Worm (Caenorhabditis elegans) whole organism, late embryonic: ENCODE results near the gene set-3.
A peak's percentile ranks its signal among the peaks of the same experiment; 100 is the strongest.

Experiments
- C08G9.2 ChIP-seq: sonication (generic microtip); optimal IDR thresholded peaks from 2 replicates; lab custom pipeline; 2016; ENCODE audit warnings: mild to moderate bottlenecking, missing genetic modification characterization, moderate library complexity, missing compliant biosample characterization
- C38D4.7 ChIP-seq: fragments of 200-800 bp; sonication (Bioruptor generic); optimal IDR thresholded peaks from 2 replicates; lab custom pipeline; 2018; ENCODE audit warnings: mild to moderate bottlenecking, missing genetic modification characterization, moderate library complexity, missing compliant biosample characterization
- F13H6.1 ChIP-seq: sonication (generic microtip); optimal IDR thresholded peaks from 2 replicates; lab custom pipeline; 2016; ENCODE audit warnings: missing genetic modification characterization, missing compliant biosample characterization
- K09A11.1 ChIP-seq: sonication (generic microtip); optimal IDR thresholded peaks from 2 replicates; lab custom pipeline; 2017; ENCODE audit warnings: antibody characterized with exemption, mild to moderate bottlenecking, missing genetic modification characterization, missing compliant biosample characterization; ENCODE audit not compliant: insufficient read depth
- T23F11.4 ChIP-seq: fragments of 200-800 bp; sonication (Bioruptor generic); optimal IDR thresholded peaks from 2 replicates; lab custom pipeline; 2018; ENCODE audit warnings: mild to moderate bottlenecking, missing genetic modification characterization, missing compliant biosample characterization
- Y22D7AL.16 ChIP-seq: sonication (generic microtip); optimal IDR thresholded peaks from 2 replicates; lab custom pipeline; 2016; ENCODE audit warnings: missing genetic modification characterization, missing compliant biosample characterization
- ama-1 ChIP-seq: fragments of 150-350 bp; optimal IDR thresholded peaks from 2 replicates; lab custom pipeline; 2014
- ceh-14 ChIP-seq: sonication (generic microtip); optimal IDR thresholded peaks from 2 replicates; lab custom pipeline; 2016; ENCODE audit warnings: missing genotype, missing genetic modification characterization, missing compliant biosample characterization
- ceh-18 ChIP-seq: sonication (generic microtip); optimal IDR thresholded peaks from 2 replicates; lab custom pipeline; 2016; ENCODE audit warnings: missing genetic modification characterization, missing compliant biosample characterization
- ceh-19 ChIP-seq: fragments of 200-800 bp; sonication (Bioruptor generic); optimal IDR thresholded peaks from 2 replicates; lab custom pipeline; 2018; ENCODE audit warnings: mild to moderate bottlenecking, missing genetic modification characterization, missing compliant biosample characterization
- ceh-2 ChIP-seq: sonication (generic microtip); optimal IDR thresholded peaks from 2 replicates; lab custom pipeline; 2016; ENCODE audit warnings: missing genotype, missing genetic modification characterization, missing compliant biosample characterization
- ceh-22 ChIP-seq: sonication (generic microtip); optimal IDR thresholded peaks from 2 replicates; lab custom pipeline; 2017; ENCODE audit warnings: missing biosample characterization, missing genetic modification characterization
- ceh-48 ChIP-seq: sonication (generic microtip); optimal IDR thresholded peaks from 2 replicates; lab custom pipeline; 2016; ENCODE audit warnings: missing genetic modification characterization, inconsistent platforms, missing compliant biosample characterization
- ceh-6 ChIP-seq: fragments of 200-800 bp; sonication (Bioruptor generic); optimal IDR thresholded peaks from 2 replicates; lab custom pipeline; 2018; ENCODE audit warnings: mild to moderate bottlenecking, missing genetic modification characterization, missing compliant biosample characterization
- che-1 ChIP-seq: sonication (generic microtip); optimal IDR thresholded peaks from 2 replicates; lab custom pipeline; 2016; ENCODE audit warnings: mild to moderate bottlenecking, missing genetic modification characterization, missing compliant biosample characterization
- dmd-4 ChIP-seq: sonication (generic microtip); optimal IDR thresholded peaks from 2 replicates; lab custom pipeline; 2016; ENCODE audit warnings: borderline replicate concordance, missing genetic modification characterization, missing compliant biosample characterization
- dve-1 ChIP-seq: sonication (generic microtip); optimal IDR thresholded peaks from 2 replicates; lab custom pipeline; 2017; ENCODE audit warnings: antibody characterized with exemption, mild to moderate bottlenecking, missing genetic modification characterization, missing compliant biosample characterization
- elt-2 ChIP-seq: sonication (generic microtip); optimal IDR thresholded peaks from 2 replicates; lab custom pipeline; 2016; ENCODE audit warnings: missing genetic modification reagents, missing genetic modification characterization, missing compliant biosample characterization
- elt-4 ChIP-seq: sonication (generic microtip); optimal IDR thresholded peaks from 2 replicates; lab custom pipeline; 2016; ENCODE audit warnings: missing genetic modification characterization, missing compliant biosample characterization
- ets-4 ChIP-seq: sonication (generic microtip); optimal IDR thresholded peaks from 2 replicates; lab custom pipeline; 2016; ENCODE audit warnings: missing genetic modification characterization, missing compliant biosample characterization
- eyg-1 ChIP-seq: sonication (generic microtip); optimal IDR thresholded peaks from 2 replicates; lab custom pipeline; 2016; ENCODE audit warnings: missing genotype, missing genetic modification characterization, missing compliant biosample characterization
- fax-1 ChIP-seq: sonication (generic microtip); optimal IDR thresholded peaks from 2 replicates; lab custom pipeline; 2016; ENCODE audit warnings: missing genotype, missing genetic modification characterization, missing compliant biosample characterization
- fkh-10 ChIP-seq: fragments of 150-350 bp; optimal IDR thresholded peaks from 2 replicates; lab custom pipeline; 2014; ENCODE audit warnings: missing biosample characterization, missing genetic modification reagents, missing genetic modification characterization
- fkh-6 ChIP-seq: sonication (generic microtip); optimal IDR thresholded peaks from 2 replicates; lab custom pipeline; 2016; ENCODE audit warnings: missing genetic modification characterization, missing compliant biosample characterization
- gmeb-2 ChIP-seq: sonication (generic microtip); optimal IDR thresholded peaks from 2 replicates; lab custom pipeline; 2016; ENCODE audit warnings: missing genetic modification characterization, inconsistent platforms, missing compliant biosample characterization
- hlh-15 ChIP-seq: sonication (generic microtip); optimal IDR thresholded peaks from 2 replicates; lab custom pipeline; 2016; ENCODE audit warnings: missing genetic modification characterization, missing compliant biosample characterization
- hlh-8 ChIP-seq: sonication (generic microtip); optimal IDR thresholded peaks from 2 replicates; lab custom pipeline; 2016; ENCODE audit warnings: missing genotype, missing genetic modification characterization, missing compliant biosample characterization
- madf-2 ChIP-seq: sonication (generic microtip); optimal IDR thresholded peaks from 2 replicates; lab custom pipeline; 2017; ENCODE audit warnings: missing genetic modification characterization, missing compliant biosample characterization
- mec-3 ChIP-seq: sonication (generic microtip); optimal IDR thresholded peaks from 2 replicates; lab custom pipeline; 2016; ENCODE audit warnings: borderline replicate concordance, missing genetic modification characterization, missing compliant biosample characterization
- nfya-1 ChIP-seq: sonication (generic microtip); optimal IDR thresholded peaks from 2 replicates; lab custom pipeline; 2017; ENCODE audit warnings: missing genetic modification characterization, mild to moderate bottlenecking, missing compliant biosample characterization, antibody characterized with exemption, moderate library complexity
- nhr-11 ChIP-seq: fragments of 150-350 bp; optimal IDR thresholded peaks from 2 replicates; lab custom pipeline; 2014; ENCODE audit warnings: missing biosample characterization, missing genetic modification characterization
- nhr-232 ChIP-seq: sonication (generic microtip); optimal IDR thresholded peaks from 2 replicates; lab custom pipeline; 2016; ENCODE audit warnings: missing genetic modification characterization, missing compliant biosample characterization
- npax-4 ChIP-seq: sonication (generic microtip); optimal IDR thresholded peaks from 2 replicates; lab custom pipeline; 2016; ENCODE audit warnings: missing genetic modification characterization, missing compliant biosample characterization
- pag-3 ChIP-seq: sonication (generic microtip); optimal IDR thresholded peaks from 2 replicates; lab custom pipeline; 2016; ENCODE audit warnings: missing compliant biosample characterization, missing genetic modification characterization, borderline replicate concordance
- pax-1 ChIP-seq: fragments of 150-350 bp; optimal IDR thresholded peaks from 2 replicates; lab custom pipeline; 2014; ENCODE audit warnings: missing biosample characterization, missing genetic modification characterization
- pha-4 ChIP-seq: fragments of 150-350 bp; optimal IDR thresholded peaks from 2 replicates; lab custom pipeline; 2018; ENCODE audit warnings: missing biosample characterization, missing genetic modification reagents, missing genetic modification characterization
- pqm-1 ChIP-seq: sonication (generic microtip); optimal IDR thresholded peaks from 2 replicates; lab custom pipeline; 2016; ENCODE audit warnings: missing genetic modification characterization, missing compliant biosample characterization
- pros-1 ChIP-seq: fragments of 150-350 bp; optimal IDR thresholded peaks from 2 replicates; lab custom pipeline; 2014; ENCODE audit warnings: missing biosample characterization, missing genetic modification reagents, missing genetic modification characterization
- ref-2 ChIP-seq: sonication (generic microtip); optimal IDR thresholded peaks from 2 replicates; lab custom pipeline; 2016; ENCODE audit warnings: missing genetic modification characterization, missing compliant biosample characterization
- sdc-2 ChIP-seq: sonication (generic microtip); optimal IDR thresholded peaks from 2 replicates; lab custom pipeline; 2016; ENCODE audit warnings: missing genotype, missing genetic modification characterization, missing compliant biosample characterization
- sox-2 ChIP-seq: fragments of 200-800 bp; sonication (Bioruptor generic); IDR thresholded peaks from 2 replicates; pipeline ENCODE4 v1.3.6; 2022; ENCODE audit warnings: missing genetic modification reagents, missing genetic modification characterization, missing compliant biosample characterization
- sox-4 ChIP-seq: sonication (generic microtip); optimal IDR thresholded peaks from 2 replicates; lab custom pipeline; 2017; ENCODE audit warnings: mild to moderate bottlenecking, missing genetic modification characterization, inconsistent platforms, missing compliant biosample characterization
- tbx-2 ChIP-seq: sonication (generic microtip); optimal IDR thresholded peaks from 2 replicates; lab custom pipeline; 2016; ENCODE audit warnings: missing genetic modification characterization, missing compliant biosample characterization
- ttx-3 ChIP-seq: sonication (generic microtip); optimal IDR thresholded peaks from 2 replicates; lab custom pipeline; 2016; ENCODE audit warnings: missing genetic modification reagents, missing genetic modification characterization, missing compliant biosample characterization
- unc-3 ChIP-seq, 2 experiments: fragments of 200-800 bp in 1 of 2; sonication (Bioruptor generic) in 1 of 2; sonication (generic microtip) in 1 of 2; conservative IDR thresholded peaks in 1 of 2; optimal IDR thresholded peaks in 1 of 2; 2 replicates each; pipeline versions ENCODE4 v1.3.6 to Lab custom; 2016 to 2022; ENCODE audit warnings: missing compliant biosample characterization in 2 of 2, missing genetic modification characterization in 2 of 2, missing genetic modification reagents in 1 of 2
- unc-42 ChIP-seq: sonication (generic microtip); optimal IDR thresholded peaks from 2 replicates; lab custom pipeline; 2016; ENCODE audit warnings: missing genotype, missing genetic modification characterization, missing compliant biosample characterization
- unc-55 ChIP-seq: sonication (generic microtip); optimal IDR thresholded peaks from 2 replicates; lab custom pipeline; 2017; ENCODE audit warnings: missing biosample characterization, missing genetic modification reagents, missing genetic modification characterization
- unc-86 ChIP-seq: sonication (generic microtip); optimal IDR thresholded peaks from 2 replicates; lab custom pipeline; 2016; ENCODE audit warnings: missing genetic modification characterization, missing compliant biosample characterization
- zip-5 ChIP-seq: sonication (generic microtip); optimal IDR thresholded peaks from 2 replicates; lab custom pipeline; 2016; ENCODE audit warnings: missing genetic modification characterization, missing compliant biosample characterization

set-3 gene

ce11 chrIII:9669546-9669945 is 24.8 kb downstream of the set-3 start:
- TF ChIP-seq fkh-10 (no peak), ceh-18 (tag; lab: Kevin White, UChicago) (no peak), unc-86 (tag; lab: Kevin White, UChicago) (no peak), ttx-3 (no peak), unc-55 (GFP tag; lab: Kevin White, UChicago) (no peak), pha-4 (tag; lab: Kevin White, UChicago) (no peak), dve-1 (tag; lab: Kevin White, UChicago) (no peak), F13H6.1 (no peak), tbx-2 (no peak), pag-3 (tag; lab: Kevin White, UChicago) (no peak), ref-2 (tag; lab: Kevin White, UChicago) (no peak), hlh-8 (tag; lab: Kevin White, UChicago) (no peak), K09A11.1 (no peak), ceh-19 (GFP tag; lab: Kevin White, UChicago) (no peak), fax-1 (tag; lab: Kevin White, UChicago) (no peak), Y22D7AL.16 (tag; lab: Kevin White, UChicago) (no peak), dmd-4 (tag; lab: Kevin White, UChicago) (no peak)

ce11 chrIII:9667591-9668265 is 26.6 kb downstream of the set-3 start, which contains the start of gene C07A9.9:
Gene C07A9.9 (minus strand): TSS chrIII:9667641.
- peak; percentile 24 for TF ChIP-seq nhr-232 (tag; lab: Kevin White, UChicago)
- no peak for TF ChIP-seq pax-1 (tag; lab: Kevin White, UChicago)
- TF ChIP-seq zip-5, result no peak
- no peak for TF ChIP-seq ama-1
- peak; percentile 18 for TF ChIP-seq hlh-8 (tag; lab: Kevin White, UChicago)
- no peak for TF ChIP-seq ceh-48 (tag; lab: Kevin White, UChicago)
- TF ChIP-seq tbx-2, result peak; percentile 88
- peak; percentile 53 for TF ChIP-seq dve-1 (tag; lab: Kevin White, UChicago)
- TF ChIP-seq hlh-15 (tag; lab: Kevin White, UChicago), result no peak
- peak; percentile 12 for TF ChIP-seq sdc-2 (tag; lab: Kevin White, UChicago)
- TF ChIP-seq madf-2 (tag; lab: Kevin White, UChicago), result no peak
- TF ChIP-seq che-1 (tag; lab: Kevin White, UChicago), result no peak
- peak; percentile 38 for TF ChIP-seq ets-4
- TF ChIP-seq pha-4 (tag; lab: Kevin White, UChicago), result no peak
- TF ChIP-seq sox-4 (tag; lab: Kevin White, UChicago), result no peak
- TF ChIP-seq F13H6.1, result peak; percentile 43
- peak; percentile 46 for TF ChIP-seq fkh-6 (tag; lab: Kevin White, UChicago)
- TF ChIP-seq T23F11.4 (GFP tag; lab: Kevin White, UChicago), result peak; percentile 25
- peak; percentile 76 for TF ChIP-seq ceh-18 (tag; lab: Kevin White, UChicago)
- no peak for TF ChIP-seq Y22D7AL.16 (tag; lab: Kevin White, UChicago)
- peak; percentile 70 for TF ChIP-seq ref-2 (tag; lab: Kevin White, UChicago)
- no peak for TF ChIP-seq C38D4.7
- TF ChIP-seq ceh-14 (tag; lab: Kevin White, UChicago), result peak; percentile 46
- TF ChIP-seq sox-2 (GFP tag; lab: Robert Waterston, UW), result no peak
- TF ChIP-seq elt-4 (tag; lab: Kevin White, UChicago), result no peak
- TF ChIP-seq ceh-2 (tag; lab: Kevin White, UChicago), result peak; percentile 15
- peak; percentile 68 for TF ChIP-seq pros-1 (tag; lab: Kevin White, UChicago)
- TF ChIP-seq nfya-1 (tag; lab: Kevin White, UChicago), result peak; percentile 69
- TF ChIP-seq unc-42 (tag; lab: Kevin White, UChicago), result peak; percentile 52
- TF ChIP-seq npax-4, result no peak
- no peak for TF ChIP-seq mec-3
- TF ChIP-seq C08G9.2, result peak; percentile 17
- TF ChIP-seq eyg-1 (tag; lab: Kevin White, UChicago), result peak; percentile 37
- peak; percentile 28 for TF ChIP-seq ceh-19 (GFP tag; lab: Kevin White, UChicago)
- TF ChIP-seq unc-3 (GFP tag; conservative IDR thresholded peaks at IDR 0.05; lab: Robert Waterston, UW), result 0 out of 2 replicates have a peak, but pooled peaks have one; percentile 4
- no peak for TF ChIP-seq unc-3 (tag; optimal IDR thresholded peaks at IDR 0.05; lab: Kevin White, UChicago)
- peak; percentile 83 for TF ChIP-seq pqm-1 (tag; lab: Kevin White, UChicago)
- no peak for TF ChIP-seq ceh-22
- TF ChIP-seq nhr-11, result no peak
- no peak for TF ChIP-seq gmeb-2
- peak; percentile 38 for TF ChIP-seq elt-2 (tag; lab: Kevin White, UChicago)
- TF ChIP-seq ceh-6 (GFP tag; lab: Kevin White, UChicago), result peak; percentile 52
